Worm (Caenorhabditis elegans) whole organism, midembryonic: ENCODE measurements around the gene msa-1.

Experiments
- flt-1 ChIP-seq: fragments of 200-800 bp; sonication (Bioruptor generic); IDR thresholded peaks from 2 replicates; pipeline ENCODE4 v1.3.6; 2022; ENCODE audit warnings: missing genetic modification characterization, missing compliant biosample characterization
- med-1 ChIP-seq: sonication (generic microtip); optimal IDR thresholded peaks from 2 replicates; lab custom pipeline; 2017; ENCODE audit warnings: missing genetic modification characterization, mild to moderate bottlenecking, missing compliant biosample characterization, antibody characterized with exemption, missing genetic modification reagents; ENCODE audit not compliant: insufficient read depth
- ref-1 ChIP-seq: fragments of 200-800 bp; sonication (Bioruptor generic); conservative IDR thresholded peaks from 2 replicates; pipeline ENCODE4 v1.3.6; 2022; ENCODE audit warnings: missing genetic modification reagents, missing genetic modification characterization, missing compliant biosample characterization
- tab-1 ChIP-seq: fragments of 200-800 bp; sonication (Bioruptor generic); IDR thresholded peaks from 2 replicates; pipeline ENCODE4 v1.3.6; 2022; ENCODE audit warnings: missing genetic modification characterization, missing compliant biosample characterization
- ztf-23 ChIP-seq: fragments of 200-800 bp; sonication (Bioruptor generic); IDR thresholded peaks from 2 replicates; pipeline ENCODE4 v1.3.6; 2022; ENCODE audit warnings: missing genetic modification reagents, missing genetic modification characterization, missing compliant biosample characterization

ce11 chrIV:9045252-9045651, 43.1 kb upstream of the msa-1 start, which contains the start of gene Y73F4A.1:
- no peak for TF ChIP-seq ref-1
- no peak for TF ChIP-seq tab-1
- no peak for TF ChIP-seq flt-1 (GFP tag; lab: Robert Waterston, UW)
- no peak for TF ChIP-seq med-1
- TF ChIP-seq ztf-23 (GFP tag; lab: Robert Waterston, UW), result no peak
